Fruit fly (Drosophila melanogaster) whole organism: ENCODE measurements around the gene CG13135.

Experiments used
- CG8478 ChIP-seq: fragments of >200 bp; optimal IDR thresholded peaks from 2 replicates; lab custom pipeline; 2018; ENCODE audit warnings: inconsistent platforms
- Dll ChIP-seq: fragments of >200 bp; optimal IDR thresholded peaks from 2 replicates; lab custom pipeline; 2017
- psq ChIP-seq: fragments of >200 bp; optimal IDR thresholded peaks from 2 replicates; lab custom pipeline; 2017

DNA sequence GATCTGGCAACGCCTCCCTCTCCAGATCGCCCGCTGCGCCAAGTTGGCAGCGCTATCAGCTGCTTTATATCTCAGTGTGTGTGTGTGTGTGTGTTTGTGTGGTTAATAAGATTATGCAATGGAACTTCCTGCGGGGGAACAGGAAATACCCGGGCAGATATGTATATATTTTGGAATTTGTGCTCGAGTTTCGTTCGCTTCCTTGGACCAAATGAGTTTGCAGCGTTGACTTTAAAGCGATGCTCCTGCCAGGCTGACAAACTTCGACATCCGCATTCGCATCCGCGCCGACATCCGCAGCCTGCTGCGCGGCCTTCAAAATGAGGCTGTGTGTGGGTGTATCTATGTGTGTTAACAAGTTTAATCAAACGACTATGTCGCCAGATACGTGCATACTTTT, 20.8 kb upstream of the CG13135 start:
- no peak for TF ChIP-seq CG8478 (lab: Kevin White, UChicago)
- no peak for TF ChIP-seq Dll (lab: Kevin White, UChicago)
- TF ChIP-seq psq (lab: Kevin White, UChicago) = no peak
